Worm (Caenorhabditis elegans): ENCODE data around the gene mrps-11.

mrps-11 gene

DNA sequence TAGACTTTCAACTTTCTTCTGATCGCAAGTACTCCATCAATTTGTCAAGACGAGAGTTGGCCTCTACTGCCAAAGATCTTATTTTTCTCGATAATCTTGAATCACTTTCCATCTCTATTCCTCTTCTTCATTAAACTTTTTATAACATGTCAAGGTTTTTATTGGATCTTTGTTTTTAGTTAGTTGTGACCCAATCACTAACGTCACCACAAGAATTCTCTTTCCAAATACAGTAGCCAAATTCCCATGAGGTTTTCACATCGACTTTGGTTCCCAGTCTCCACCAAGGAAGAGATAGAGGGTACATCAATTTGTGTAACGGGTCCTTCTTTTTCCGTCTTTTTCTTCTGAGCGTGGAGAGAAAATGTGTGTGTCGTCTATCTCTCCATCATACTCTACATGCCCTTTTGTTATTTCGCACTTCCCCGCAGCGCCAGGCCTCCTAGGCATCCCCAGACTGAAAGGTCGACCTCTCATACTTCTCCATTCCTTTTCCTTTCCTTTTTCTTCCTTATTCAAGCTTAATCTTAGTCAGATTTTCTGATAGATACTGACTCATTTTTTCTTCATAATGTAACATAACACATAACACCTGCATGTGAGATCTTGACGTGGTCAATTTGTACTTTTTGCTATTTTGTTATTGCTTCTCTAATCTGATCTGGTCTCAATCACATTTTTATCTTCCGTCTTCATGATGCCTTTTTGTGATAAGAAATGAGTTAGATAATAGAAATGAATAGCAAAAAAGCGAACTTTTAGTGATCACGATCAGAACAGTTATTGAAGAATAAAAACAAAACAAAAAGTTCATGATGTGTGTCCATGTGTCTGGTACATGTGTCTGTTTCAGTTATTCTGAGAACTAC is 44.8 kb upstream of the mrps-11 start:
- TF ChIP-seq sea-2 (GFP tag; optimal IDR thresholded peaks at IDR 0.05) (no peak), ceh-9 (tag; optimal IDR thresholded peaks at IDR 0.05) (no peak), hmg-11 (tag; optimal IDR thresholded peaks at IDR 0.05) (peak; percentile 24), nhr-25 (tag; optimal IDR thresholded peaks at IDR 0.05) (peak; percentile 27), lin-39 (tag; optimal IDR thresholded peaks at IDR 0.05) (peak; percentile 3), nfya-1 (tag; optimal IDR thresholded peaks at IDR 0.05; ENCODE audit: insufficient read depth) (peak; percentile 39), elt-1 (tag; optimal IDR thresholded peaks at IDR 0.05) (peak; percentile 95)

DNA sequence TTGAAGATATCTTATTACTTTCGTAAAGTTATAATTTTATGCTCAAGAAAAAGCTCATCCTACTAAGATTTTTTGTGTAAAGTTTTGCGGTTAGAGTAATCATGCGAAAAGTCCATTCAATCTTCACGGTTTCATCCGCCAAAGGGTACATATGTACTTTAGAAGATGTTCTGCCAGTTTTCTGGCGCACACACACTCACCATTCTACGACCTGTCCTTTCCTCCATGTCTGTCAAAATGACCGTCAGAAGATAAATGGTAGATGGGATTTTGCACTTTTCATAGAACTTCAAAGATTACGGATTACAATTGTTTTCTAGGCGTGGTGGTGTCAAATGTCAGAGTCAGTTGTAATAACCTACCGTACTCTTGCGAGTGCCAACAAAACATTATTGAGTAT is 43.1 kb upstream of the mrps-11 start:
- TF ChIP-seq nhr-237 (tag; optimal IDR thresholded peaks at IDR 0.05) (no peak), nhr-11 (tag; optimal IDR thresholded peaks at IDR 0.05) (no peak), ZK546.5 (tag; optimal IDR thresholded peaks at IDR 0.05) (no peak), ztf-4 (tag; optimal IDR thresholded peaks at IDR 0.05) (no peak), nhr-67 (tag; optimal IDR thresholded peaks at IDR 0.05) (no peak), nfya-1 (tag; optimal IDR thresholded peaks at IDR 0.05; ENCODE audit: insufficient read depth) (no peak), ama-1 (optimal IDR thresholded peaks at IDR 0.05) (no peak), daf-12 (tag; optimal IDR thresholded peaks at IDR 0.05) (peak; percentile 57), R02D3.7 (tag; optimal IDR thresholded peaks at IDR 0.05) (no peak), nhr-76 (tag; optimal IDR thresholded peaks at IDR 0.05) (no peak), egl-27 (tag; optimal IDR thresholded peaks at IDR 0.05) (no peak), nhr-28 (tag; optimal IDR thresholded peaks at IDR 0.05) (no peak), aly-2 (tag; optimal IDR thresholded peaks at IDR 0.05) (no peak), ztf-11 (tag; optimal IDR thresholded peaks at IDR 0.05) (no peak), nhr-23 (tag; optimal IDR thresholded peaks at IDR 0.05) (peak; percentile 81), fkh-2 (tag; optimal IDR thresholded peaks at IDR 0.05) (no peak), mdl-1 (tag; optimal IDR thresholded peaks at IDR 0.05) (no peak), lin-15B (tag; optimal IDR thresholded peaks at IDR 0.05) (no peak), lsy-12 (tag; optimal IDR thresholded peaks at IDR 0.05) (no peak), zag-1 (tag; optimal IDR thresholded peaks at IDR 0.05) (no peak), snpc-4 (tag; optimal IDR thresholded peaks at IDR 0.05) (no peak), nhr-43 (tag; optimal IDR thresholded peaks at IDR 0.05; ENCODE audit: poor library complexity, severe bottlenecking) (no peak), pha-4 (tag; optimal IDR thresholded peaks at IDR 0.05) (no peak), nhr-12 (tag; optimal IDR thresholded peaks at IDR 0.05) (no peak), lin-39 (tag; optimal IDR thresholded peaks at IDR 0.05) (no peak), ceh-82 (tag; optimal IDR thresholded peaks at IDR 0.05) (no peak), nhr-77 (tag; optimal IDR thresholded peaks at IDR 0.05) (no peak), egl-5 (tag; optimal IDR thresholded peaks at IDR 0.05) (no peak), tbx-2 (tag; optimal IDR thresholded peaks at IDR 0.05) (no peak), elt-1 (tag; optimal IDR thresholded peaks at IDR 0.05) (peak; percentile 59), pqm-1 (tag; optimal IDR thresholded peaks at IDR 0.05) (no peak), unc-62 (GFP tag; optimal IDR thresholded peaks at IDR 0.05) (peak; percentile 68), nhr-25 (tag; optimal IDR thresholded peaks at IDR 0.05) (peak; percentile 84), ceh-9 (tag; optimal IDR thresholded peaks at IDR 0.05) (no peak), sea-2 (GFP tag; optimal IDR thresholded peaks at IDR 0.05) (no peak), elt-3 (tag; optimal IDR thresholded peaks at IDR 0.05) (no peak), ceh-28 (tag; optimal IDR thresholded peaks at IDR 0.05) (no peak), eor-1 (tag; optimal IDR thresholded peaks at IDR 0.05) (no peak)

DNA sequence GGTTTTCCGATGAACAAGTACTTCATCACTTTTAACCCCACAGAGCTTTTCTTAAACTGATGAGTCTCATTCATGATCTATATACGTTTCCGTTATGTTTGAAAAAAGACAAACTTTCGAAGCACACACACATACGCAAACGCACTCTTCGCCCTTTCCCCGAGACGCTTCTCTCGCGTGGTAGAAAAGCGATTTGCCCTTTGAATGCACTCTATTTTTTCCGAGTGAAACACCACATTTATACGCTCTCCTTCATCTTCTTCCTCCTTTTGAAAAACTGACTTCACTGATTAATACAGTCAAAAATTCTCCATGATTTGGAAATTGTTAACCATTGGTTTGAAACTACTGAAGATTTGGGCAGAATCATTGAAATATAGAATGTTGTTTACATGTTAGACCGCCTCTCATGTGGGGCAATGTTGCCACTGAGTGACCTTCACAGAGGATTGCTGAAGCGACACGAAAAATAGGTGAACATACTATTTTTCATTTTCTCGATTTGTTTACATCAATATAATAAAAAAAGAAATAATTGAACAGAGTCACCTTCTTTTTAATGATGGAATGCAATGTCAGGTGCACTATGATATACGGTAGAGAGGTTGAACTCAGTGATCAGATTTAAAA is 42.1 kb upstream of the mrps-11 start:
- TF ChIP-seq mdl-1 (tag; optimal IDR thresholded peaks at IDR 0.05) (no peak), nhr-237 (tag; optimal IDR thresholded peaks at IDR 0.05) (no peak), elt-3 (tag; optimal IDR thresholded peaks at IDR 0.05) (no peak), lin-39 (tag; optimal IDR thresholded peaks at IDR 0.05) (peak; percentile 57), nhr-25 (tag; optimal IDR thresholded peaks at IDR 0.05) (peak; percentile 31), unc-39 (tag; optimal IDR thresholded peaks at IDR 0.05) (no peak), egl-27 (tag; optimal IDR thresholded peaks at IDR 0.05) (no peak), jun-1 (tag; optimal IDR thresholded peaks at IDR 0.05) (no peak), lin-15B (tag; optimal IDR thresholded peaks at IDR 0.05) (no peak), nhr-23 (tag; optimal IDR thresholded peaks at IDR 0.05) (peak; percentile 43), nhr-67 (tag; optimal IDR thresholded peaks at IDR 0.05) (no peak), nfya-1 (tag; optimal IDR thresholded peaks at IDR 0.05; ENCODE audit: insufficient read depth) (peak; percentile 16), aly-2 (tag; optimal IDR thresholded peaks at IDR 0.05) (no peak)
